Worm (Caenorhabditis elegans): Measurements from ENCODE around the gene pcm-1.

The pcm-1 gene

ce11 chrV:5963696-5964095, at the start of gene pcm-1:
Gene pcm-1 (minus strand): TSS chrV:5963882.
- TF ChIP-seq K12H6.12 (tag; optimal IDR thresholded peaks at IDR 0.05) = peak; percentile 33
- TF ChIP-seq cebp-2 (GFP tag; IDR thresholded peaks at IDR 0.05) = no peak
- TF ChIP-seq lag-1 (GFP tag; IDR thresholded peaks at IDR 0.05) = no peak
- TF ChIP-seq unc-62 (GFP tag; optimal IDR thresholded peaks at IDR 0.05) = no peak
- no peak for TF ChIP-seq him-1 (tag; optimal IDR thresholded peaks at IDR 0.05)
- TF ChIP-seq hmg-1.2 (GFP tag; IDR thresholded peaks at IDR 0.05) = peak; percentile 45; the same call in 1 of the 2 replicates

- TF ChIP-seq B0261.1 (tag; optimal IDR thresholded peaks at IDR 0.05) = no peak
- no peak for TF ChIP-seq nhr-27 (tag; optimal IDR thresholded peaks at IDR 0.05)
- TF ChIP-seq cebp-1 (GFP tag; IDR thresholded peaks at IDR 0.05) = peak; percentile 72; the same call in 1 of the 2 replicates
- peak; percentile 86 for TF ChIP-seq cebp-1 (tag; optimal IDR thresholded peaks at IDR 0.05)
- no peak for TF ChIP-seq snpc-1.1 (tag; optimal IDR thresholded peaks at IDR 0.05; ENCODE audit: insufficient read depth)
- no peak for TF ChIP-seq T26A5.8 (tag; optimal IDR thresholded peaks at IDR 0.05)
- no peak for TF ChIP-seq nhr-120 (GFP tag; IDR thresholded peaks at IDR 0.05)
- TF ChIP-seq tbx-9 (tag; optimal IDR thresholded peaks at IDR 0.05; ENCODE audit: borderline replicate concordance) = no peak
- TF ChIP-seq D2030.7 (GFP tag; IDR thresholded peaks at IDR 0.05) = no peak
Observed at ce11 chrV:6012401-6012800, 48.7 kb upstream of the pcm-1 start.

ce11 chrV:6010642-6011041, 47.0 kb upstream of the pcm-1 start:
- TF ChIP-seq lsl-1 (GFP tag; optimal IDR thresholded peaks at IDR 0.05) = no peak
- no peak for TF ChIP-seq let-526 (GFP tag; IDR thresholded peaks at IDR 0.05)
- TF ChIP-seq C17E4.6 (GFP tag; IDR thresholded peaks at IDR 0.05) = no peak
- no peak for TF ChIP-seq nhr-27 (tag; optimal IDR thresholded peaks at IDR 0.05)
- TF ChIP-seq F10E7.11 (tag; optimal IDR thresholded peaks at IDR 0.05) = no peak
- TF ChIP-seq cebp-1 (GFP tag; IDR thresholded peaks at IDR 0.05) = no peak
- TF ChIP-seq cebp-1 (tag; optimal IDR thresholded peaks at IDR 0.05) = no peak
- no peak for TF ChIP-seq ceh-79 (tag; optimal IDR thresholded peaks at IDR 0.05)
- no peak for TF ChIP-seq ztf-22 (GFP tag; optimal IDR thresholded peaks at IDR 0.05)
- TF ChIP-seq dox-1 (GFP tag; IDR thresholded peaks at IDR 0.05) = no peak
- TF ChIP-seq aptf-2 (GFP tag; conservative IDR thresholded peaks at IDR 0.05) = no peak
- TF ChIP-seq sptf-2 (GFP tag; optimal IDR thresholded peaks at IDR 0.05) = no peak
- TF ChIP-seq egl-18 (GFP tag; IDR thresholded peaks at IDR 0.05) = no peak
- TF ChIP-seq madf-6 (GFP tag; IDR thresholded peaks at IDR 0.05) = no peak
- no peak for TF ChIP-seq madf-3 (GFP tag; IDR thresholded peaks at IDR 0.05)
- no peak for TF ChIP-seq ztf-26 (tag; optimal IDR thresholded peaks at IDR 0.05)

- peak; percentile 63; the same call in 1 of the 2 replicates for TF ChIP-seq zfh-2 (GFP tag; conservative IDR thresholded peaks at IDR 0.05)
- no peak for TF ChIP-seq ceh-58 (GFP tag; IDR thresholded peaks at IDR 0.05)
Observed at ce11 chrV:6007927-6008326, 44.2 kb upstream of the pcm-1 start.

ce11 chrV:6003301-6003700, 39.6 kb upstream of the pcm-1 start, which contains the start of gene fos-1:
Gene fos-1 (plus strand): TSS chrV:6003601.
- no peak for TF ChIP-seq B0035.1 (tag; optimal IDR thresholded peaks at IDR 0.05)
- no peak for TF ChIP-seq attf-5 (GFP tag; optimal IDR thresholded peaks at IDR 0.05)
- TF ChIP-seq ztf-18 (tag; optimal IDR thresholded peaks at IDR 0.05) = no peak
- TF ChIP-seq madf-8 (GFP tag; conservative IDR thresholded peaks at IDR 0.05) = no peak
- no peak for TF ChIP-seq ztf-22 (GFP tag; optimal IDR thresholded peaks at IDR 0.05)
- no peak for TF ChIP-seq aptf-2 (GFP tag; conservative IDR thresholded peaks at IDR 0.05)
- no peak for TF ChIP-seq F22D6.2 (tag; optimal IDR thresholded peaks at IDR 0.05)
- TF ChIP-seq Y67H2A.10 (GFP tag; conservative IDR thresholded peaks at IDR 0.05) = no peak
- TF ChIP-seq sdz-38 (tag; optimal IDR thresholded peaks at IDR 0.05) = no peak
- no peak for TF ChIP-seq atf-7 (tag; optimal IDR thresholded peaks at IDR 0.05)
- TF ChIP-seq K12H6.12 (tag; optimal IDR thresholded peaks at IDR 0.05) = no peak
- no peak for TF ChIP-seq C06A6.2 (GFP tag; conservative IDR thresholded peaks at IDR 0.05)
- no peak for TF ChIP-seq lag-1 (GFP tag; IDR thresholded peaks at IDR 0.05)
- TF ChIP-seq F52B5.7 (tag; optimal IDR thresholded peaks at IDR 0.05) = no peak
- no peak for TF ChIP-seq lin-26 (GFP tag; IDR thresholded peaks at IDR 0.05)

All from whole organism, young adult.